Fruit fly (Drosophila melanogaster): ENCODE data around the gene CG14689.

CG14689 gene

DNA sequence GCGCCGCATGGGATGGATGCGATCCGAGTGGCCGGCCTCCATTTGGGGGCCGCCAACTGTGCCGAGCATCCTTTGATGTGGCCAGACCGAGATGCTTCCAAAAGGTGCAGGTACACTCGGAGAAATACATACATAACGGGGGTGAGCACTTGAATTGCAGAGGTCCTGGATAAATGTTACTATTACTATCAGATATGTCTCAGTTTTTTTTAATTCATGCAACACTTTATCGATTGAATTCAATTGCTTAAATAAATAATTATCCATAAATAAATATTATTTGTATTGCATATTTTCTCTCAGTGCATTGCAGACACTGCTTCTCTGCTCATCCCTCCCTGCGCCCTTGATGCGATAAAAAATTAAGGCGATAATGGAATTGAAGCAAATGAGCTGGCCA, 50.0 kb downstream of the CG14689 start:
- TF ChIP-seq CG13204 (GFP tag; optimal IDR thresholded peaks at IDR 0.05) (no peak), CG10348 (GFP tag; IDR thresholded peaks at IDR 0.05) (no peak), CG17806 (tag; optimal IDR thresholded peaks at IDR 0.05) (peak; percentile 76), Pif1A (GFP tag; optimal IDR thresholded peaks at IDR 0.05) (peak; percentile 48), CG34367 (tag; optimal IDR thresholded peaks at IDR 0.05) (peak; percentile 72), CG9948 (tag; optimal IDR thresholded peaks at IDR 0.05) (peak; percentile 75), CG32121 (GFP tag; IDR thresholded peaks at IDR 0.05) (no peak), D1 (tag; optimal IDR thresholded peaks at IDR 0.05) (no peak), CG12605 (GFP tag; IDR thresholded peaks at IDR 0.05) (peak; percentile 10; the same call in 1 of the 2 replicates), rn (GFP tag; IDR thresholded peaks at IDR 0.05) (0 out of 2 replicates have a peak, but pooled peaks have one; percentile 6), fd96Ca (GFP tag; IDR thresholded peaks at IDR 0.05) (no peak), CG4496 (GFP tag; IDR thresholded peaks at IDR 0.05) (peak; percentile 51; the same call in 1 of the 3 replicates), Snoo (tag; optimal IDR thresholded peaks at IDR 0.05) (peak; percentile 53), CG14655 (GFP tag; optimal IDR thresholded peaks at IDR 0.05) (peak; percentile 38), Pif1B (GFP tag; optimal IDR thresholded peaks at IDR 0.05) (peak; percentile 57), gl (tag; optimal IDR thresholded peaks at IDR 0.05) (peak; percentile 43), CG15710 (tag; optimal IDR thresholded peaks at IDR 0.05) (peak; percentile 74), CG8301 (tag; optimal IDR thresholded peaks at IDR 0.05) (peak; percentile 11), EcR (GFP tag; optimal IDR thresholded peaks at IDR 0.05) (no peak), CG8159 (tag; optimal IDR thresholded peaks at IDR 0.05) (peak; percentile 87)

Data from whole organism, pupa.